Worm (Caenorhabditis elegans): ENCODE data around the gene fnip-2.

fnip-2 gene

DNA sequence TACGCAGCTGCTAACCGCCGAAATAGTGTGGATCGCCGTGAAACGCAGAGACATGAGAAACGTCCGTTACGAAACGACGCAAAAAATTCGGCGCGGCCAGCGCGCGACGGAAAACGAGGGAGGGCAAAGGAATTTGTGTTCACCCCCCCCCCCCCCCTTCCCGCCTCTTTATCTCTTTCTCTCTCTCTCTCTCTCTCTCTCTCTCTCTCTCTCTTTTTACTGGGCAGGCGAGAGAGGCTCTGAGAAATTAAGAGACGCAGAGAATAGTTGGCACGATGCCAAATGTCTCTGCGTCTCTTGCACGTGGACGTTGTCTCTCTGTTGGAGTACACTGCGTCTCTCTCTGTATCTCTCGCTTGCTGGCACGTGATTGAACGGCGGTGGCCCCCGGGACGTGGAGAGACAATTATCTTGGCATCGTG lies 3.3 kb upstream of the fnip-2 start (continued):
- TF ChIP-seq Y48G9A.11 (GFP tag; IDR thresholded peaks at IDR 0.05), result no peak
- TF ChIP-seq nhr-28 (tag; optimal IDR thresholded peaks at IDR 0.05), result peak; percentile 92
- peak; percentile 92 for TF ChIP-seq zfp-3 (GFP tag; conservative IDR thresholded peaks at IDR 0.05)
- peak; percentile 60; the same call in 1 of the 2 replicates for TF ChIP-seq dmd-9 (GFP tag; IDR thresholded peaks at IDR 0.05)
- TF ChIP-seq F49E8.2 (tag; optimal IDR thresholded peaks at IDR 0.05; ENCODE audit: borderline replicate concordance), result no peak
- TF ChIP-seq dve-1 (tag; optimal IDR thresholded peaks at IDR 0.05; ENCODE audit: insufficient read depth), result peak; percentile 97
- TF ChIP-seq egl-43 (GFP tag; IDR thresholded peaks at IDR 0.05), result peak; percentile 84; the same call in 1 of the 2 replicates
- TF ChIP-seq mes-2 (tag; optimal IDR thresholded peaks at IDR 0.05; ENCODE audit: poor library complexity, severe bottlenecking), result peak; percentile 80
- peak; percentile 99 for TF ChIP-seq gei-8 (GFP tag; optimal IDR thresholded peaks at IDR 0.05)
- TF ChIP-seq spr-1 (tag; optimal IDR thresholded peaks at IDR 0.05), result peak; percentile 95
- TF ChIP-seq F26F4.8 (GFP tag; conservative IDR thresholded peaks at IDR 0.05), result no peak
- peak; percentile 93 for TF ChIP-seq mdt-29 (GFP tag; IDR thresholded peaks at IDR 0.05)
- peak; percentile 80 for TF ChIP-seq nhr-77 (tag; optimal IDR thresholded peaks at IDR 0.05)
- peak; percentile 99 for TF ChIP-seq nhr-48 (tag; optimal IDR thresholded peaks at IDR 0.05)
- 0 out of 2 replicates have a peak, but pooled peaks have one; percentile 6 for TF ChIP-seq dmd-8 (GFP tag; IDR thresholded peaks at IDR 0.05)
- TF ChIP-seq pqm-1 (tag; optimal IDR thresholded peaks at IDR 0.05), result no peak
- peak; percentile 94 for TF ChIP-seq lin-1 (GFP tag; IDR thresholded peaks at IDR 0.05)
- TF ChIP-seq lin-38 (GFP tag; IDR thresholded peaks at IDR 0.05), result peak; percentile 86
- TF ChIP-seq arid-1 (GFP tag; conservative IDR thresholded peaks at IDR 0.05), result peak; percentile 72; the same call in 1 of the 2 replicates
- peak; percentile 38 to 92 for TF ChIP-seq daf-16 (GFP tag; optimal IDR thresholded peaks at IDR 0.05)
- peak; percentile 28 for TF ChIP-seq daf-16 (tag; optimal IDR thresholded peaks at IDR 0.05)
- no peak for TF ChIP-seq lim-7 (GFP tag; IDR thresholded peaks at IDR 0.05)
- TF ChIP-seq aha-1 (tag), result peak; percentile 99
- TF ChIP-seq ceh-62 (tag; optimal IDR thresholded peaks at IDR 0.05), result no peak
- no peak for TF ChIP-seq R02D3.7 (tag; optimal IDR thresholded peaks at IDR 0.05)
- TF ChIP-seq daf-12 (tag; optimal IDR thresholded peaks at IDR 0.05), result no peak
- peak; percentile 90 for TF ChIP-seq jun-1 (tag; optimal IDR thresholded peaks at IDR 0.05)
- no peak for TF ChIP-seq D1046.2 (GFP tag; IDR thresholded peaks at IDR 0.05)
- no peak for TF ChIP-seq F44E2.7 (GFP tag; IDR thresholded peaks at IDR 0.05)
- TF ChIP-seq aly-2 (tag; optimal IDR thresholded peaks at IDR 0.05), result no peak
- TF ChIP-seq nhr-76 (tag; optimal IDR thresholded peaks at IDR 0.05), result no peak
- peak; percentile 78 for TF ChIP-seq nhr-10 (tag; optimal IDR thresholded peaks at IDR 0.05)
- peak; percentile 88 for TF ChIP-seq fkh-10 (GFP tag; optimal IDR thresholded peaks at IDR 0.05)
- peak; percentile 91 for TF ChIP-seq php-3 (GFP tag; IDR thresholded peaks at IDR 0.05)
- TF ChIP-seq spr-3 (GFP tag; optimal IDR thresholded peaks at IDR 0.05), result peak; percentile 94
- peak; percentile 83 for TF ChIP-seq zfp-2 (tag; optimal IDR thresholded peaks at IDR 0.05)
- peak; percentile 83 for TF ChIP-seq nhr-11 (tag; optimal IDR thresholded peaks at IDR 0.05)
- 0 out of 4 replicates have a peak, but pooled peaks of 1 of the 2 experiments have one; percentile 43 for TF ChIP-seq madf-5 (GFP tag; IDR thresholded peaks at IDR 0.05)
- TF ChIP-seq mxl-2 (GFP tag; conservative IDR thresholded peaks at IDR 0.05), result peak; percentile 90
- no peak for TF ChIP-seq tag-97 (GFP tag; IDR thresholded peaks at IDR 0.05)
- TF ChIP-seq snpc-4 (tag; optimal IDR thresholded peaks at IDR 0.05), result no peak
- no peak for TF ChIP-seq egl-27 (tag; optimal IDR thresholded peaks at IDR 0.05)
- peak; percentile 90 for TF ChIP-seq nhr-25 (tag; optimal IDR thresholded peaks at IDR 0.05; ENCODE audit: borderline replicate concordance, insufficient read depth)
- TF ChIP-seq saeg-2 (GFP tag; IDR thresholded peaks at IDR 0.05), result peak; percentile 98
- TF ChIP-seq hlh-30 (tag; optimal IDR thresholded peaks at IDR 0.05; ENCODE audit: insufficient read depth), result peak; percentile 99
- TF ChIP-seq nhr-41 (GFP tag; IDR thresholded peaks at IDR 0.05), result peak; percentile 55; the same call in 1 of the 2 replicates
- TF ChIP-seq madf-9 (GFP tag; conservative IDR thresholded peaks at IDR 0.05), result peak; percentile 92
- no peak for TF ChIP-seq nhr-237 (tag; optimal IDR thresholded peaks at IDR 0.05)
- TF ChIP-seq snpc-1.2 (GFP tag; IDR thresholded peaks at IDR 0.05), result peak; percentile 56
- TF ChIP-seq nhr-6 (tag; optimal IDR thresholded peaks at IDR 0.05), result peak; percentile 91
- no peak for TF ChIP-seq lin-39 (tag; optimal IDR thresholded peaks at IDR 0.05)

All from whole organism, L4 larva.